Fruit fly (Drosophila melanogaster) whole organism, embryonic: ENCODE data around the gene Trf.

Experiments used
- Aef1 ChIP-seq: fragments of 200-800 bp; sonication (Bioruptor generic); IDR thresholded peaks from 3 replicates; pipeline ENCODE4 v1.3.6; 2022; ENCODE audit warnings: missing biosample characterization, missing genetic modification characterization
- B-H1 ChIP-seq: fragments of 200-800 bp; sonication (Bioruptor generic); IDR thresholded peaks from 3 replicates; pipeline ENCODE4 v1.3.6; 2022; ENCODE audit warnings: missing biosample characterization, missing genetic modification characterization
- CG10321 ChIP-seq: fragments of 200-800 bp; sonication (Bioruptor generic); IDR thresholded peaks from 2 replicates; pipeline ENCODE4 v1.3.6; 2022; ENCODE audit warnings: missing biosample characterization, missing genetic modification characterization
- CG10366 ChIP-seq: fragments of 200-800 bp; sonication (Bioruptor generic); IDR thresholded peaks from 2 replicates; pipeline ENCODE4 v1.3.6; 2022; ENCODE audit warnings: missing biosample characterization, missing genetic modification characterization
- CG10431 ChIP-seq: fragments of 200-800 bp; sonication (Bioruptor generic); optimal IDR thresholded peaks from 3 replicates; lab custom pipeline; 2018; ENCODE audit warnings: missing biosample characterization, mild to moderate bottlenecking, missing genetic modification characterization
- CG11723 ChIP-seq: fragments of 200-800 bp; sonication (Bioruptor generic); optimal IDR thresholded peaks from 2 replicates; lab custom pipeline; 2017; ENCODE audit warnings: missing biosample characterization, mild to moderate bottlenecking, missing genetic modification characterization
- CG12071 ChIP-seq: fragments of 200-800 bp; sonication (Bioruptor generic); optimal IDR thresholded peaks from 3 replicates; lab custom pipeline; 2018; ENCODE audit warnings: missing biosample characterization, mild to moderate bottlenecking, missing genetic modification characterization
- CG12219 ChIP-seq: fragments of 200-800 bp; sonication (Bioruptor generic); optimal IDR thresholded peaks from 3 replicates; lab custom pipeline; 2018; ENCODE audit warnings: missing biosample characterization, mild to moderate bottlenecking, missing genetic modification characterization
- CG15479 ChIP-seq: fragments of 200-800 bp; sonication (Bioruptor generic); optimal IDR thresholded peaks from 3 replicates; lab custom pipeline; 2019; ENCODE audit warnings: missing biosample characterization, mild to moderate bottlenecking, missing genetic modification characterization, moderate library complexity
- CG15514 ChIP-seq: fragments of 200-800 bp; sonication (Bioruptor generic); optimal IDR thresholded peaks from 3 replicates; lab custom pipeline; 2017; ENCODE audit warnings: missing biosample characterization, missing genetic modification characterization, mild to moderate bottlenecking, moderate library complexity, missing genetic modification reagents
- CG16779 ChIP-seq: fragments of 200-800 bp; sonication (Bioruptor generic); IDR thresholded peaks from 2 replicates; pipeline ENCODE4 v1.3.6; 2022; ENCODE audit warnings: missing biosample characterization, missing genetic modification characterization
- CG16815 ChIP-seq: fragments of 200-800 bp; sonication (Bioruptor generic); optimal IDR thresholded peaks from 3 replicates; lab custom pipeline; 2017; ENCODE audit warnings: missing biosample characterization, mild to moderate bottlenecking, missing genetic modification characterization
- CG2199 ChIP-seq: fragments of 200-800 bp; sonication (Bioruptor generic); IDR thresholded peaks from 3 replicates; pipeline ENCODE4 v1.3.6; 2022; ENCODE audit warnings: missing biosample characterization, missing genetic modification characterization
- CG30431 ChIP-seq: fragments of 200-800 bp; sonication (Bioruptor generic); optimal IDR thresholded peaks from 2 replicates; lab custom pipeline; 2017; ENCODE audit warnings: missing biosample characterization, missing genetic modification characterization
- CG3838 ChIP-seq: fragments of 200-800 bp; sonication (Bioruptor generic); optimal IDR thresholded peaks from 3 replicates; lab custom pipeline; 2016; ENCODE audit warnings: missing biosample characterization, missing genetic modification characterization
- CG4328 ChIP-seq: fragments of 200-800 bp; sonication (Bioruptor generic); optimal IDR thresholded peaks from 3 replicates; lab custom pipeline; 2017; ENCODE audit warnings: missing biosample characterization, missing genetic modification reagents, missing genetic modification characterization
- CG4360 ChIP-seq: fragments of 200-800 bp; sonication (Bioruptor generic); IDR thresholded peaks from 2 replicates; pipeline ENCODE4 v1.3.6; 2022; ENCODE audit warnings: missing biosample characterization, missing genetic modification characterization
- CG5180 ChIP-seq: fragments of 200-800 bp; sonication (Bioruptor generic); optimal IDR thresholded peaks from 3 replicates; lab custom pipeline; 2017; ENCODE audit warnings: missing biosample characterization, missing genetic modification characterization, mild to moderate bottlenecking, moderate library complexity, missing genetic modification reagents
- CG5245 ChIP-seq: fragments of 200-800 bp; sonication (Bioruptor generic); optimal IDR thresholded peaks from 3 replicates; lab custom pipeline; 2016; ENCODE audit warnings: missing biosample characterization, missing genetic modification characterization
- CG7928 ChIP-seq: fragments of 200-800 bp; sonication (Bioruptor generic); optimal IDR thresholded peaks from 2 replicates; lab custom pipeline; 2017; ENCODE audit warnings: missing biosample characterization, mild to moderate bottlenecking, missing genetic modification characterization
- CG7987 ChIP-seq: fragments of 200-800 bp; sonication (Bioruptor generic); optimal IDR thresholded peaks from 2 replicates; lab custom pipeline; 2018; ENCODE audit warnings: missing biosample characterization, mild to moderate bottlenecking, missing genetic modification characterization, moderate library complexity
- CG8924 ChIP-seq: fragments of 200-800 bp; optimal IDR thresholded peaks from 3 replicates; lab custom pipeline; 2019; ENCODE audit warnings: missing biosample characterization, mild to moderate bottlenecking, missing genetic modification characterization, moderate library complexity
- CG8944 ChIP-seq: fragments of 200-800 bp; sonication (Bioruptor generic); optimal IDR thresholded peaks from 3 replicates; lab custom pipeline; 2016; ENCODE audit warnings: missing biosample characterization, missing genetic modification characterization
- CrebB ChIP-seq: fragments of 200-800 bp; sonication (Bioruptor generic); optimal IDR thresholded peaks from 3 replicates; lab custom pipeline; 2018; ENCODE audit warnings: missing biosample characterization, mild to moderate bottlenecking, missing genetic modification characterization
- Hmr ChIP-seq: fragments of 200-800 bp; sonication (Bioruptor generic); optimal IDR thresholded peaks from 3 replicates; lab custom pipeline; 2017; ENCODE audit warnings: mild to moderate bottlenecking, missing biosample characterization, missing genetic modification reagents, missing genetic modification characterization
- Max ChIP-seq: fragments of 200-800 bp; sonication (Bioruptor generic); optimal IDR thresholded peaks from 2 replicates; lab custom pipeline; 2016; ENCODE audit warnings: missing biosample characterization, mild to moderate bottlenecking, missing genetic modification characterization
- Poxn ChIP-seq: fragments of 200-800 bp; sonication (Bioruptor generic); IDR thresholded peaks from 2 replicates; pipeline ENCODE4 v1.3.6; 2022; ENCODE audit warnings: missing biosample characterization, missing genetic modification characterization
- Stat92E ChIP-seq, 3 experiments: fragments of >200 bp in 2 of 3; fragments of 200-800 bp in 1 of 3; sonication (Bioruptor generic) in 1 of 3; optimal IDR thresholded peaks; 2 replicates each; lab custom pipeline; 2017 to 2019; ENCODE audit warnings: missing biosample characterization in 3 of 3, missing genetic modification characterization in 3 of 3, mild to moderate bottlenecking in 1 of 3, moderate library complexity in 1 of 3
- Vsx1 ChIP-seq: fragments of 200-800 bp; sonication (Bioruptor generic); optimal IDR thresholded peaks from 2 replicates; lab custom pipeline; 2017; ENCODE audit warnings: missing biosample characterization, mild to moderate bottlenecking, missing genetic modification characterization, missing genetic modification reagents
- bigmax ChIP-seq: fragments of 200-800 bp; sonication (Bioruptor generic); optimal IDR thresholded peaks from 2 replicates; lab custom pipeline; 2018; ENCODE audit warnings: missing biosample characterization, mild to moderate bottlenecking, missing genetic modification characterization
- bsh ChIP-seq, 2 experiments: fragments of 200-800 bp; sonication (Bioruptor generic); optimal IDR thresholded peaks; 2 replicates each; lab custom pipeline; 2017 to 2018; ENCODE audit warnings: mild to moderate bottlenecking in 2 of 2, missing biosample characterization in 2 of 2, missing genetic modification characterization in 2 of 2, moderate library complexity in 1 of 2
- chn ChIP-seq: fragments of 200-800 bp; sonication (Bioruptor generic); optimal IDR thresholded peaks from 2 replicates; lab custom pipeline; 2016; ENCODE audit warnings: missing biosample characterization, missing genetic modification characterization
- ci ChIP-seq: fragments of 200-800 bp; sonication (Bioruptor generic); IDR thresholded peaks from 3 replicates; pipeline ENCODE4 v1.3.6; 2022; ENCODE audit warnings: missing biosample characterization, missing genetic modification characterization
- cwo ChIP-seq: fragments of 200-800 bp; sonication (Bioruptor generic); optimal IDR thresholded peaks from 3 replicates; lab custom pipeline; 2017; ENCODE audit warnings: missing biosample characterization, missing genetic modification characterization, mild to moderate bottlenecking, moderate library complexity, missing genetic modification reagents
- disco-r ChIP-seq: fragments of 200-800 bp; sonication (Bioruptor generic); optimal IDR thresholded peaks from 2 replicates; lab custom pipeline; 2016; ENCODE audit warnings: missing biosample characterization, missing genetic modification characterization
- fd64A ChIP-seq: fragments of 200-800 bp; sonication (Bioruptor generic); optimal IDR thresholded peaks from 3 replicates; lab custom pipeline; 2018; ENCODE audit warnings: missing biosample characterization, mild to moderate bottlenecking, missing genetic modification characterization
- gsb ChIP-seq: fragments of 200-800 bp; sonication (Bioruptor generic); IDR thresholded peaks from 2 replicates; pipeline ENCODE4 v1.3.6; 2022; ENCODE audit warnings: missing biosample characterization, missing genetic modification characterization
- ham ChIP-seq: fragments of 200-800 bp; sonication (Bioruptor generic); IDR thresholded peaks from 2 replicates; pipeline ENCODE4 v1.3.6; 2022; ENCODE audit warnings: missing biosample characterization, missing genetic modification characterization
- knrl ChIP-seq: fragments of 200-800 bp; sonication (Bioruptor generic); IDR thresholded peaks from 3 replicates; pipeline ENCODE4 v1.3.6; 2022; ENCODE audit warnings: missing biosample characterization, missing genetic modification characterization; ENCODE audit not compliant: partially characterized antibody
- mld ChIP-seq: fragments of 200-800 bp; sonication (Bioruptor generic); IDR thresholded peaks from 3 replicates; pipeline ENCODE4 v1.3.6; 2022; ENCODE audit warnings: missing biosample characterization, missing genetic modification characterization; ENCODE audit not compliant: partially characterized antibody
- nerfin-2 ChIP-seq: fragments of 200-800 bp; sonication (Bioruptor generic); IDR thresholded peaks from 2 replicates; pipeline ENCODE4 v1.3.6; 2022; ENCODE audit warnings: missing biosample characterization, missing genetic modification characterization; ENCODE audit not compliant: partially characterized antibody
- oc ChIP-seq: fragments of 200-800 bp; sonication (Bioruptor generic); optimal IDR thresholded peaks from 2 replicates; lab custom pipeline; 2018; ENCODE audit warnings: missing biosample characterization, mild to moderate bottlenecking, missing genetic modification characterization, moderate library complexity
- org-1 ChIP-seq: fragments of 200-800 bp; sonication (Bioruptor generic); optimal IDR thresholded peaks from 2 replicates; lab custom pipeline; 2017; ENCODE audit warnings: missing biosample characterization, missing genetic modification characterization
- pnt ChIP-seq: fragments of 200-800 bp; sonication (Bioruptor generic); optimal IDR thresholded peaks from 3 replicates; lab custom pipeline; 2016; ENCODE audit warnings: missing biosample characterization, missing genetic modification characterization
- sens ChIP-seq: fragments of 200-800 bp; sonication (Bioruptor generic); peaks from one replicate; lab custom pipeline; 2016; ENCODE audit warnings: missing biosample characterization, missing genetic modification characterization
- sens-2 ChIP-seq: fragments of 200-800 bp; sonication (Bioruptor generic); IDR thresholded peaks from 2 replicates; pipeline ENCODE4 v1.3.6; 2022; ENCODE audit warnings: missing biosample characterization, missing genetic modification characterization
- sob ChIP-seq: fragments of 200-800 bp; sonication (Bioruptor generic); IDR thresholded peaks from 2 replicates; pipeline ENCODE4 v1.3.6; 2022; ENCODE audit warnings: missing biosample characterization, missing genetic modification characterization
- stwl ChIP-seq: fragments of 200-800 bp; sonication (Bioruptor generic); optimal IDR thresholded peaks from 3 replicates; lab custom pipeline; 2018; ENCODE audit warnings: missing biosample characterization, mild to moderate bottlenecking, missing genetic modification characterization, moderate library complexity
- sug ChIP-seq: fragments of 200-800 bp; optimal IDR thresholded peaks from 2 replicates; lab custom pipeline; 2019; ENCODE audit warnings: missing biosample characterization, mild to moderate bottlenecking, missing genetic modification characterization, moderate library complexity
- tio ChIP-seq: fragments of 200-800 bp; sonication (Bioruptor generic); optimal IDR thresholded peaks from 2 replicates; lab custom pipeline; 2017; ENCODE audit warnings: missing biosample characterization, missing genetic modification characterization, inconsistent platforms

Gene Trf

DNA sequence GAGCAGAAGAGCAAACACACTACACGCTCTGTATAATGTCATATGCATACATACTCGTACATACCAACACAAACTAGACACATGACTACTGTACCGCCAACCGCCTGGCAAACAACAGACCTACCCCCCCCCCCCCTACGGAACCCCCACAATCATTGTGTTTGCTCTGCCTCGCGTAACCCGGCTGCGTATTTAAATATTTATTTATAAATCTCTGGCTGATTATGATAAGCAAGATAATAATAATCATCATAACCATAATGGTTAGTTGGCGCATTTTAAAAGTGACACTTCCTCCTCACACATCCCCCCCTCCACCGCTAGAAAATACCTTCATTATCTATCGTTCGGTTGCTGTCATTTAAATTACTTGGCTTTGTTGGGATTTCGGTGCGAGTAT, 24.8 kb downstream of the Trf start:
- TF ChIP-seq knrl = no peak
- peak; percentile 70 for TF ChIP-seq CG15514 (GFP tag; lab: Kevin White, UChicago)
- no peak for TF ChIP-seq CG5245 (GFP tag; lab: Kevin White, UChicago)
- TF ChIP-seq CG5180 = peak; percentile 67
- TF ChIP-seq CG10321 (GFP tag; lab: Robert Waterston, UW) = no peak
- TF ChIP-seq nerfin-2 = no peak
- peak; percentile 65; the same call in 2 of the 3 replicates for TF ChIP-seq ci (GFP tag; lab: Robert Waterston, UW)
- no peak for TF ChIP-seq CG10366 (GFP tag; lab: Robert Waterston, UW)
- no peak for TF ChIP-seq CG16815 (GFP tag; lab: Kevin White, UChicago)
- no peak for TF ChIP-seq tio (GFP tag; lab: Kevin White, UChicago)
- no peak for TF ChIP-seq mld (GFP tag; lab: Robert Waterston, UW)
- no peak for TF ChIP-seq B-H1
- no peak for TF ChIP-seq chn (GFP tag; lab: Kevin White, UChicago)
- no peak for TF ChIP-seq sens (GFP tag; lab: Kevin White, UChicago)
- TF ChIP-seq org-1 (GFP tag; lab: Kevin White, UChicago) = peak; percentile 3
- peak; percentile 50 for TF ChIP-seq bigmax (GFP tag; lab: Kevin White, UChicago)
- TF ChIP-seq CG15479 = peak; percentile 80
- TF ChIP-seq sens-2 (GFP tag; lab: Robert Waterston, UW) = no peak
- peak; percentile 49 for TF ChIP-seq gsb
- TF ChIP-seq CG2199 (GFP tag; lab: Robert Waterston, UW) = no peak
- TF ChIP-seq ham (GFP tag; lab: Robert Waterston, UW) = no peak
- TF ChIP-seq disco-r (GFP tag; lab: Kevin White, UChicago) = no peak
- peak; percentile 63 for TF ChIP-seq CrebB
- no peak for TF ChIP-seq Aef1 (GFP tag; lab: Robert Waterston, UW)
- peak; percentile 79 for TF ChIP-seq cwo (GFP tag; lab: Kevin White, UChicago)
- no peak for TF ChIP-seq pnt (GFP tag; lab: Kevin White, UChicago)
- peak; percentile 50 for TF ChIP-seq sob (GFP tag; lab: Robert Waterston, UW)
- no peak for TF ChIP-seq CG8944 (GFP tag; lab: Kevin White, UChicago)
- peak; percentile 52 for TF ChIP-seq CG11723 (GFP tag; lab: Kevin White, UChicago)
- TF ChIP-seq CG4360 (GFP tag; lab: Robert Waterston, UW) = no peak
- peak; percentile 83 for TF ChIP-seq CG7987 (GFP tag; lab: Kevin White, UChicago)
- TF ChIP-seq Poxn (GFP tag; lab: Robert Waterston, UW) = no peak
- TF ChIP-seq CG16779 (GFP tag; lab: Robert Waterston, UW) = no peak
- TF ChIP-seq fd64A (GFP tag; lab: Kevin White, UChicago) = peak; percentile 71
- TF ChIP-seq CG8924 (tag; lab: Kevin White, UChicago) = peak; percentile 45
- peak; percentile 62 for TF ChIP-seq oc (tag; lab: Kevin White, UChicago)
- peak; percentile 83 for TF ChIP-seq Hmr (GFP tag; lab: Kevin White, UChicago)
- peak; percentile 68 for TF ChIP-seq Vsx1 (GFP tag; lab: Kevin White, UChicago)
- TF ChIP-seq sug (tag; lab: Kevin White, UChicago) = peak; percentile 89
- peak; percentile 61 for TF ChIP-seq CG10431 (GFP tag; lab: Kevin White, UChicago)
- TF ChIP-seq CG7928 = peak; percentile 15
- peak; percentile 26 for TF ChIP-seq CG12219 (GFP tag; lab: Kevin White, UChicago)
- TF ChIP-seq CG12071 = peak; percentile 78
- no peak for TF ChIP-seq stwl (tag; lab: Kevin White, UChicago)
- peak in 1 of 2 experiments; percentile 53 for TF ChIP-seq bsh (GFP tag; optimal IDR thresholded peaks at IDR 0.05; lab: Kevin White, UChicago)
- TF ChIP-seq Stat92E (GFP tag; optimal IDR thresholded peaks at IDR 0.05; lab: Kevin White, UChicago) = no peak
- TF ChIP-seq CG4328 (GFP tag; lab: Kevin White, UChicago) = peak; percentile 71
- TF ChIP-seq CG3838 = no peak
- no peak for TF ChIP-seq CG30431
- no peak for TF ChIP-seq Max (GFP tag; lab: Kevin White, UChicago)
